Worm (Caenorhabditis elegans): ENCODE results near the gene C14E2.7.

DNA sequence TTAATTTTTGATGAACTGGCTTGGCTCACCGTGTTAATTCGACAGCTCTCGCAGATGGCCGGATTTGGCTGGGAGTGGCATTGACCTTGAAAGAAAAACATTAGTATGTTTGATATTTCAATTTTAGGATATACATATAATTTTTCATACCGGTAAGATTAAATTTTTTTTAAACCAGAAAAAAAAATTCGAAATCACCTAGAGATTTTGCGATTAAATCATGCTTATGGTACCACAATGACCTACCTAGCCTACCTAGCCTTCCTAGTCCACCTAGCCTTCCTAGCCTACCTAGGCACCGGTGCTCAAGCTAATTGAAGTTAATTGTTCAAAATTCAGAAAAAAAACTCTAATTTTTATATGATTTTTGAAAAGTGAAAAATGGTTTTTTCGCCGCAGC, 4.8 kb upstream of the C14E2.7 start, which contains the start of gene C14E2.3:
- TF ChIP-seq sem-4 (tag; optimal IDR thresholded peaks at IDR 0.05) (no peak), elt-3 (tag; optimal IDR thresholded peaks at IDR 0.05) (no peak), nhr-237 (tag; optimal IDR thresholded peaks at IDR 0.05) (no peak), unc-39 (tag; optimal IDR thresholded peaks at IDR 0.05) (no peak), skn-1 (tag; optimal IDR thresholded peaks at IDR 0.05) (no peak), ama-1 (optimal IDR thresholded peaks at IDR 0.05) (no peak), nhr-12 (tag; optimal IDR thresholded peaks at IDR 0.05) (no peak), gmeb-1 (tag; optimal IDR thresholded peaks at IDR 0.05) (no peak), F13H6.1 (tag; optimal IDR thresholded peaks at IDR 0.05) (no peak), mdl-1 (tag; optimal IDR thresholded peaks at IDR 0.05) (no peak), lsy-2 (tag; optimal IDR thresholded peaks at IDR 0.05) (no peak), ceh-82 (tag; optimal IDR thresholded peaks at IDR 0.05) (no peak)
